Fruit fly (Drosophila melanogaster): ENCODE measurements around the gene CG17364.

DNA sequence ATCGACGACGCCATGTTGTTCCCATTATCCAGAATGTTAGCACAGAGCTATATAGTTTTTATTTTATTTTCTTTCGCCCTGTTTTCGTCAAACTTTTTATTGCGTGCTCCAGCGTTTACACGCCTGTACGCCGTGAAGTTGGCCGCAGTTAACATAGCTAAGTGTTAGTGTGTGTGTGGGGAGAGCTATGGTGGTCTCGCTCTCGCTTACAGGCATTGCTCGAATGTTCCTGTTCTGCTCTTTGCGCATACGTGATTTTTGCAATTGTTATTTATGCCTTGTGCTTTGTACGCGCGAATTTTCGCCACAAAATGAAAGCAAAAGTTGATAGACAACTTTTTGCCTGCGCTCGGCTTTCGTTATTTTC lies 10.8 kb upstream of the CG17364 start:
- TF ChIP-seq CG1620 (GFP tag; optimal IDR thresholded peaks at IDR 0.05) (no peak), CG7101 (tag; optimal IDR thresholded peaks at IDR 0.05) (peak; percentile 35)

Measured in whole organism, adult.